Fruit fly (Drosophila melanogaster) whole organism, prepupa: ENCODE measurements around the gene CG11550.

Source experiments
- CG10669 ChIP-seq: fragments of 200-800 bp; sonication (Bioruptor generic); optimal IDR thresholded peaks from 3 replicates; lab custom pipeline; 2018; ENCODE audit warnings: missing biosample characterization, mild to moderate bottlenecking, missing genetic modification characterization, moderate library complexity
- CG11294 ChIP-seq: fragments of 200-800 bp; sonication (Bioruptor generic); IDR thresholded peaks from 2 replicates; pipeline ENCODE4 v1.3.6; 2022; ENCODE audit warnings: missing biosample characterization, missing genetic modification characterization
- CG11902 ChIP-seq: fragments of 200-800 bp; sonication (Bioruptor generic); optimal IDR thresholded peaks from 3 replicates; lab custom pipeline; 2016; ENCODE audit warnings: missing biosample characterization, missing genetic modification characterization
- CG15336 ChIP-seq: fragments of 200-800 bp; sonication (Bioruptor generic); IDR thresholded peaks from 2 replicates; pipeline ENCODE4 v1.3.6; 2022; ENCODE audit warnings: missing biosample characterization, missing genetic modification characterization
- CG1621 ChIP-seq: fragments of 200-800 bp; sonication (Bioruptor generic); optimal IDR thresholded peaks from 3 replicates; lab custom pipeline; 2018; ENCODE audit warnings: missing biosample characterization, mild to moderate bottlenecking, missing genetic modification characterization
- CG16779 ChIP-seq: fragments of 200-800 bp; sonication (Bioruptor generic); optimal IDR thresholded peaks from 3 replicates; lab custom pipeline; 2017; ENCODE audit warnings: missing biosample characterization, mild to moderate bottlenecking, missing genetic modification characterization
- CG3032 ChIP-seq: fragments of 200-800 bp; optimal IDR thresholded peaks from 2 replicates; lab custom pipeline; 2019; ENCODE audit warnings: missing biosample characterization, mild to moderate bottlenecking, missing genetic modification characterization, moderate library complexity
- CG31627 ChIP-seq: fragments of 200-800 bp; sonication (Bioruptor generic); optimal IDR thresholded peaks from 3 replicates; lab custom pipeline; 2016; ENCODE audit warnings: missing biosample characterization, missing genetic modification characterization
- CG32006 ChIP-seq: fragments of 200-800 bp; sonication (Bioruptor generic); optimal IDR thresholded peaks from 3 replicates; lab custom pipeline; 2017; ENCODE audit warnings: missing biosample characterization, mild to moderate bottlenecking, missing genetic modification characterization
- CG3919 ChIP-seq: fragments of 200-800 bp; sonication (Bioruptor generic); optimal IDR thresholded peaks from 3 replicates; lab custom pipeline; 2016; ENCODE audit warnings: missing biosample characterization, missing genetic modification characterization
- CG6163 ChIP-seq: fragments of 200-800 bp; sonication (Bioruptor generic); IDR thresholded peaks from 3 replicates; pipeline ENCODE4 v1.3.6; 2022; ENCODE audit warnings: missing biosample characterization, missing genetic modification characterization
- CG6276 ChIP-seq: fragments of 200-800 bp; sonication (Bioruptor generic); optimal IDR thresholded peaks from 2 replicates; lab custom pipeline; 2017; ENCODE audit warnings: missing biosample characterization, mild to moderate bottlenecking, missing genetic modification characterization
- CG6792 ChIP-seq: fragments of 200-800 bp; sonication (Bioruptor generic); optimal IDR thresholded peaks from 3 replicates; lab custom pipeline; 2016; ENCODE audit warnings: missing biosample characterization, missing genetic modification characterization
- CG6808 ChIP-seq: fragments of 200-800 bp; sonication (Bioruptor generic); optimal IDR thresholded peaks from 3 replicates; lab custom pipeline; 2017; ENCODE audit warnings: missing biosample characterization, missing genetic modification characterization, mild to moderate bottlenecking, moderate library complexity, missing genetic modification reagents
- CG7368 ChIP-seq: fragments of 200-800 bp; sonication (Bioruptor generic); optimal IDR thresholded peaks from 3 replicates; lab custom pipeline; 2016; ENCODE audit warnings: missing biosample characterization, missing genetic modification characterization
- CG8119 ChIP-seq: fragments of 200-800 bp; sonication (Bioruptor generic); IDR thresholded peaks from 3 replicates; pipeline ENCODE4 v1.3.6; 2022; ENCODE audit warnings: missing biosample characterization, missing genetic modification characterization
- CG8319 ChIP-seq: fragments of 200-800 bp; sonication (Bioruptor generic); optimal IDR thresholded peaks from 3 replicates; lab custom pipeline; 2016; ENCODE audit warnings: missing biosample characterization, missing genetic modification characterization
- CG8632 ChIP-seq: fragments of 200-800 bp; sonication (Bioruptor generic); optimal IDR thresholded peaks from 3 replicates; lab custom pipeline; 2016; ENCODE audit warnings: missing biosample characterization, missing genetic modification characterization
- Eip75B ChIP-seq: fragments of 200-800 bp; sonication (Bioruptor generic); optimal IDR thresholded peaks from 3 replicates; lab custom pipeline; 2016; ENCODE audit warnings: missing biosample characterization, missing genetic modification characterization
- Eip78C ChIP-seq: fragments of 200-800 bp; sonication (Bioruptor generic); peaks from one replicate; lab custom pipeline; 2016; ENCODE audit warnings: missing biosample characterization, missing genetic modification characterization
- Ets21C ChIP-seq: fragments of 200-800 bp; sonication (Bioruptor generic); optimal IDR thresholded peaks from 3 replicates; lab custom pipeline; 2016; ENCODE audit warnings: missing biosample characterization, missing genetic modification characterization
- Ets96B ChIP-seq: fragments of 200-800 bp; optimal IDR thresholded peaks from 2 replicates; lab custom pipeline; 2019; ENCODE audit warnings: missing biosample characterization, mild to moderate bottlenecking, missing genetic modification characterization, moderate library complexity
- Gug ChIP-seq: fragments of 200-800 bp; sonication (Bioruptor generic); IDR thresholded peaks from 2 replicates; pipeline ENCODE4 v1.3.6; 2022; ENCODE audit warnings: missing biosample characterization, missing genetic modification characterization
- Hr38 ChIP-seq: sonication (Bioruptor generic); optimal IDR thresholded peaks from 2 replicates; lab custom pipeline; 2016; ENCODE audit warnings: missing biosample characterization, missing genetic modification characterization
- Hr39 ChIP-seq: fragments of 200-800 bp; sonication (Bioruptor generic); optimal IDR thresholded peaks from 2 replicates; lab custom pipeline; 2016; ENCODE audit warnings: missing biosample characterization, missing genetic modification characterization
- Lpt ChIP-seq: fragments of 200-800 bp; sonication (Bioruptor generic); optimal IDR thresholded peaks from 3 replicates; lab custom pipeline; 2016; ENCODE audit warnings: missing biosample characterization, missing genetic modification characterization
- Met ChIP-seq: fragments of 200-800 bp; sonication (Bioruptor generic); optimal IDR thresholded peaks from 3 replicates; lab custom pipeline; 2016; ENCODE audit warnings: missing biosample characterization, missing genetic modification characterization
- OdsH ChIP-seq: fragments of 200-800 bp; sonication (Bioruptor generic); optimal IDR thresholded peaks from 3 replicates; lab custom pipeline; 2016; ENCODE audit warnings: missing biosample characterization, missing genetic modification characterization
- Smox ChIP-seq: fragments of 200-800 bp; sonication (Bioruptor generic); optimal IDR thresholded peaks from 3 replicates; lab custom pipeline; 2016; ENCODE audit warnings: missing biosample characterization, missing genetic modification characterization
- Sox102F ChIP-seq: fragments of 200-800 bp; sonication (Bioruptor generic); optimal IDR thresholded peaks from 2 replicates; lab custom pipeline; 2016; ENCODE audit warnings: missing biosample characterization, mild to moderate bottlenecking, missing genetic modification characterization
- Sox14 ChIP-seq: fragments of 200-800 bp; sonication (Bioruptor generic); optimal IDR thresholded peaks from 3 replicates; lab custom pipeline; 2016; ENCODE audit warnings: missing biosample characterization, missing genetic modification characterization
- Sox15 ChIP-seq: fragments of 200-800 bp; sonication (Bioruptor generic); optimal IDR thresholded peaks from 3 replicates; lab custom pipeline; 2016; ENCODE audit warnings: missing biosample characterization, missing genetic modification characterization
- achi ChIP-seq: fragments of 200-800 bp; sonication (Bioruptor generic); optimal IDR thresholded peaks from 3 replicates; lab custom pipeline; 2016; ENCODE audit warnings: missing biosample characterization, missing genetic modification characterization
- acj6 ChIP-seq: fragments of 200-800 bp; sonication (Bioruptor generic); optimal IDR thresholded peaks from 3 replicates; lab custom pipeline; 2016; ENCODE audit warnings: missing biosample characterization, missing genetic modification characterization
- cyc ChIP-seq: fragments of 200-800 bp; sonication (Bioruptor generic); optimal IDR thresholded peaks from 3 replicates; lab custom pipeline; 2016; ENCODE audit warnings: missing biosample characterization, missing genetic modification characterization
- dac ChIP-seq: fragments of 200-800 bp; sonication (Bioruptor generic); optimal IDR thresholded peaks from 2 replicates; lab custom pipeline; 2017; ENCODE audit warnings: missing biosample characterization, mild to moderate bottlenecking, missing genetic modification characterization
- dsx ChIP-seq: fragments of 200-800 bp; optimal IDR thresholded peaks from 3 replicates; lab custom pipeline; 2019; ENCODE audit warnings: missing biosample characterization, mild to moderate bottlenecking, missing genetic modification characterization, moderate library complexity; ENCODE audit not compliant: poor library complexity, severe bottlenecking
- eg ChIP-seq: fragments of 200-800 bp; sonication (Bioruptor generic); IDR thresholded peaks from 3 replicates; pipeline ENCODE4 v1.3.6; 2022; ENCODE audit warnings: missing biosample characterization, missing genetic modification characterization
- esn ChIP-seq: fragments of 200-800 bp; sonication (Bioruptor generic); optimal IDR thresholded peaks from 2 replicates; lab custom pipeline; 2016; ENCODE audit warnings: missing biosample characterization, mild to moderate bottlenecking, missing genetic modification characterization, moderate library complexity
- fd85E ChIP-seq: fragments of 200-800 bp; sonication (Bioruptor generic); optimal IDR thresholded peaks from 3 replicates; lab custom pipeline; 2016; ENCODE audit warnings: missing biosample characterization, missing genetic modification characterization
- net ChIP-seq: fragments of 200-800 bp; sonication (Bioruptor generic); optimal IDR thresholded peaks from 3 replicates; lab custom pipeline; 2016; ENCODE audit warnings: missing biosample characterization, missing genetic modification characterization
- pdm3 ChIP-seq: fragments of 200-800 bp; sonication (Bioruptor generic); optimal IDR thresholded peaks from 3 replicates; lab custom pipeline; 2016; ENCODE audit warnings: missing biosample characterization, missing genetic modification characterization
- salr ChIP-seq, 2 experiments: fragments of 200-800 bp; sonication (Bioruptor generic); optimal IDR thresholded peaks; 3 replicates each; lab custom pipeline; 2016 to 2018; ENCODE audit warnings: missing biosample characterization in 2 of 2, missing genetic modification characterization in 2 of 2, mild to moderate bottlenecking in 1 of 2
- spab ChIP-seq: fragments of 200-800 bp; sonication (Bioruptor generic); optimal IDR thresholded peaks from 2 replicates; lab custom pipeline; 2017; ENCODE audit warnings: missing biosample characterization, mild to moderate bottlenecking, missing genetic modification characterization, missing genetic modification reagents
- svp ChIP-seq: fragments of 200-800 bp; sonication (Bioruptor generic); peaks from one replicate; lab custom pipeline; 2016; ENCODE audit warnings: missing biosample characterization, missing genetic modification characterization
- topi ChIP-seq: fragments of 200-800 bp; sonication (Bioruptor generic); optimal IDR thresholded peaks from 3 replicates; lab custom pipeline; 2016; ENCODE audit warnings: missing biosample characterization, missing genetic modification characterization
- vri ChIP-seq: fragments of 200-800 bp; sonication (Bioruptor generic); optimal IDR thresholded peaks from 3 replicates; lab custom pipeline; 2016; ENCODE audit warnings: missing biosample characterization, mild to moderate bottlenecking, missing genetic modification characterization

The CG11550 gene

dm6 chr3R:31682140-31682782 lies 2.6 kb upstream of the CG11550 start (continued):
- TF ChIP-seq Ets21C: peak; percentile 34
- no peak for TF ChIP-seq fd85E (GFP tag; lab: Kevin White, UChicago)
- TF ChIP-seq Gug: peak; percentile 67
- TF ChIP-seq Met: peak; percentile 86
- TF ChIP-seq Sox14 (GFP tag; lab: Kevin White, UChicago): peak; percentile 80
- peak; percentile 92 for TF ChIP-seq svp (GFP tag; lab: Kevin White, UChicago)
- TF ChIP-seq Eip78C: peak; percentile 88
- no peak for TF ChIP-seq Sox15 (GFP tag; lab: Kevin White, UChicago)
- peak; percentile 18 for TF ChIP-seq CG8632 (GFP tag; lab: Kevin White, UChicago)
- peak; percentile 72 for TF ChIP-seq net (GFP tag; lab: Kevin White, UChicago)
- peak; percentile 79 for TF ChIP-seq Lpt (GFP tag; lab: Kevin White, UChicago)
- TF ChIP-seq spab: peak; percentile 34
- peak; percentile 69 for TF ChIP-seq achi (GFP tag; lab: Kevin White, UChicago)
- TF ChIP-seq Hr38 (GFP tag; lab: Kevin White, UChicago): no peak
- peak; percentile 26 for TF ChIP-seq CG10669 (GFP tag; lab: Kevin White, UChicago)
- peak; percentile 84 for TF ChIP-seq CG6276 (GFP tag; lab: Kevin White, UChicago)
- TF ChIP-seq OdsH (GFP tag; lab: Kevin White, UChicago): peak; percentile 79
- peak; percentile 91 for TF ChIP-seq CG15336 (GFP tag; lab: Robert Waterston, UW)

- peak; percentile 95 for TF ChIP-seq CG3919 (GFP tag; lab: Kevin White, UChicago)
- TF ChIP-seq vri (GFP tag; lab: Kevin White, UChicago): peak; percentile 76
- TF ChIP-seq CG3032 (tag; lab: Kevin White, UChicago): peak; percentile 82
- TF ChIP-seq Hr39: peak; percentile 80
- TF ChIP-seq Sox102F: peak; percentile 82
- peak; percentile 86 for TF ChIP-seq CG7368
- TF ChIP-seq CG31627: peak; percentile 77
- peak; percentile 61 to 94 for TF ChIP-seq salr (GFP tag; optimal IDR thresholded peaks at IDR 0.05; lab: Kevin White, UChicago)
- TF ChIP-seq Met: peak; percentile 82
- TF ChIP-seq OdsH (GFP tag; lab: Kevin White, UChicago): peak; percentile 94
- peak; percentile 79 for TF ChIP-seq esn (GFP tag; lab: Kevin White, UChicago)
- peak; percentile 83 for TF ChIP-seq Ets96B (tag; lab: Kevin White, UChicago)
- TF ChIP-seq CG8319 (GFP tag; lab: Kevin White, UChicago): peak; percentile 73
- peak; percentile 97 for TF ChIP-seq CG6163
- TF ChIP-seq cyc: peak; percentile 73
- peak; percentile 89 for TF ChIP-seq CG16779 (tag; lab: Kevin White, UChicago)
- peak; percentile 49 for TF ChIP-seq CG11902 (GFP tag; lab: Kevin White, UChicago)
- peak; percentile 90 for TF ChIP-seq Hr38 (GFP tag; lab: Kevin White, UChicago)
- TF ChIP-seq CG6276 (GFP tag; lab: Kevin White, UChicago): peak; percentile 98
- peak; percentile 74 for TF ChIP-seq topi
- TF ChIP-seq pdm3 (GFP tag; lab: Kevin White, UChicago): peak; percentile 94
- peak; percentile 77 for TF ChIP-seq CG8632 (GFP tag; lab: Kevin White, UChicago)
- TF ChIP-seq acj6: peak; percentile 89
- peak; percentile 95 for TF ChIP-seq Sox14 (GFP tag; lab: Kevin White, UChicago)
- peak; percentile 62 for TF ChIP-seq dsx (GFP tag; lab: Kevin White, UChicago)
- TF ChIP-seq dac: peak; percentile 94
- TF ChIP-seq CG11294 (GFP tag; lab: Robert Waterston, UW): peak; percentile 95
- TF ChIP-seq Ets21C: peak; percentile 61
- peak; percentile 99 for TF ChIP-seq CG8119 (GFP tag; lab: Robert Waterston, UW)
- peak; percentile 89 for TF ChIP-seq Eip75B (GFP tag; lab: Kevin White, UChicago)
- TF ChIP-seq fd85E (GFP tag; lab: Kevin White, UChicago): peak; percentile 19
- TF ChIP-seq Smox (GFP tag; lab: Kevin White, UChicago): peak; percentile 72
- TF ChIP-seq eg (GFP tag; lab: Robert Waterston, UW): peak; percentile 98
- peak; percentile 98 for TF ChIP-seq CG32006 (GFP tag; lab: Kevin White, UChicago)
- peak; percentile 99 for TF ChIP-seq CG15336 (GFP tag; lab: Robert Waterston, UW)
- peak; percentile 81 for TF ChIP-seq CG10669 (GFP tag; lab: Kevin White, UChicago)
- peak; percentile 83 for TF ChIP-seq CG1621 (tag; lab: Kevin White, UChicago)
- peak; percentile 94 for TF ChIP-seq achi (GFP tag; lab: Kevin White, UChicago)
- peak; percentile 97 for TF ChIP-seq Lpt (GFP tag; lab: Kevin White, UChicago)
- peak; percentile 79 for TF ChIP-seq CG6792 (GFP tag; lab: Kevin White, UChicago)
- peak; percentile 44 for TF ChIP-seq Sox15 (GFP tag; lab: Kevin White, UChicago)
- peak; percentile 87 for TF ChIP-seq CG6808
These were observed 1.1 kb upstream of the CG11550 start for dm6 chr3R:31680773-31681172.
